Worm (Caenorhabditis elegans): ENCODE measurements around the gene F46C5.7.

ce11 chrII:8794072-8794471 lies 45.1 kb upstream of the F46C5.7 start, which contains the start of gene F07H5.7:
- TF ChIP-seq unc-62 (GFP tag; optimal IDR thresholded peaks at IDR 0.05) (no peak), snpc-4 (tag; optimal IDR thresholded peaks at IDR 0.05) (no peak), zip-8 (tag; optimal IDR thresholded peaks at IDR 0.05) (no peak), nhr-28 (tag; optimal IDR thresholded peaks at IDR 0.05) (no peak), ceh-43 (GFP tag; optimal IDR thresholded peaks at IDR 0.05) (no peak), nhr-2 (tag; optimal IDR thresholded peaks at IDR 0.05) (no peak), tbx-8 (GFP tag; optimal IDR thresholded peaks at IDR 0.05) (no peak), ceh-39 (tag; optimal IDR thresholded peaks at IDR 0.05) (no peak), ceh-83 (GFP tag; optimal IDR thresholded peaks at IDR 0.05) (no peak), ztf-11 (tag; optimal IDR thresholded peaks at IDR 0.05) (no peak), ces-1 (GFP tag; optimal IDR thresholded peaks at IDR 0.05) (no peak), nhr-237 (tag; optimal IDR thresholded peaks at IDR 0.05) (no peak), sptf-1 (tag; optimal IDR thresholded peaks at IDR 0.05) (no peak), elt-1 (tag; optimal IDR thresholded peaks at IDR 0.05; ENCODE audit: borderline replicate concordance, insufficient read depth) (no peak)
